Worm (Caenorhabditis elegans): ENCODE results near the gene C53A5.16.

ce11 chrV:14482728-14483210 lies 39.6 kb downstream of the C53A5.16 start, which contains the start of gene R02D5.3:
- peak; percentile 61 for TF ChIP-seq skn-1 (tag; optimal IDR thresholded peaks at IDR 0.05)
- TF ChIP-seq nhr-129 (tag; optimal IDR thresholded peaks at IDR 0.05): no peak
- no peak for TF ChIP-seq ama-1 (optimal IDR thresholded peaks at IDR 0.05)
- no peak for TF ChIP-seq mbf-1 (tag; optimal IDR thresholded peaks at IDR 0.05)
- TF ChIP-seq sma-3 (GFP tag; optimal IDR thresholded peaks at IDR 0.05): no peak
- no peak for TF ChIP-seq lin-13 (GFP tag; optimal IDR thresholded peaks at IDR 0.05)
- TF ChIP-seq snpc-4 (tag; optimal IDR thresholded peaks at IDR 0.05): no peak
- TF ChIP-seq mab-5 (tag; optimal IDR thresholded peaks at IDR 0.05): no peak
- no peak for TF ChIP-seq ceh-16 (tag; optimal IDR thresholded peaks at IDR 0.05)
- no peak for TF ChIP-seq sem-4 (tag; optimal IDR thresholded peaks at IDR 0.05)
- no peak for TF ChIP-seq unc-62 (GFP tag; optimal IDR thresholded peaks at IDR 0.05)
- TF ChIP-seq ztf-4 (tag; optimal IDR thresholded peaks at IDR 0.05): no peak
